Worm (Caenorhabditis elegans): ENCODE results near the gene urb-1.

Gene urb-1

DNA sequence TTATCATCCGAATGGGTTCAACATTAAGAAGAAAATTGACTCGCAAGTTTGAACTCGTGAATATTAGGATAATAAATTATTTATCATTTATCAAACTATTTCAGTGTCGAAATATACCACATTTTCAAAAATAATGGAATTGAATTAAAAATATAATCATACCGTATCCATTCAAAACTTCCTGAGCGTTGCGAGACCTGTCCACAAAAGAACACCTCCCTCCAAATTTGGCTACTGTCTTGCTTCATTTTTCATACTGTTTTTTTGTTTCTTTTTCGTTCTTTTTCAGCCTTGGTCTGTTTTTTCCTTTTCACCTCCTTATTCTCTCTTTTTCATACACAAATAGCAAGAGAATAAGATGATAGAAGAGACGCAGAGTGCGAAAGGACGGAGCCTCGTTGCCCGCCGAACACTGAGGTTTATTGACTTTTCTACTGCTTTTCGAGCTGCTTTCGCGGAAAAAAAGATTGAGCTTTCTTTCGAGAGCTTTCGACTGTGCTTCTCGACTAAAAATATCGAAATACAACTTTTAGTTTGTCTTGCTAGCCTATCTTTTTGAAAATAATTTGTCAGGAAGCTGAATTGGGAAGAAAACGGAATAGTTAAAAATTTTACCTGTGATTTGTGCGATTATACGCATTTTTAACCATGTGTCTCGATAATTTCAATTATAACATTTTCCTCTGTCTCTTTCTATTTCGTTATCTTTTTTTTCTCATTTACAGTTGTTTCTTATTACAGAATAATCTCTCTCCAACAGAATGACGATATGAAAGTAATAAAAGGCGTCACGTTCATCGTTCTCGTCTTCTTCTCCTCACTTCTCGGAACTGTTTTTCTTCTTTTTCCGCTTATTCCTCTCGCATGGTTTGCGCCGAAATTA is 26.4 kb upstream of the urb-1 start, which contains the start of gene acl-8:
Gene acl-8 (plus strand): TSS at position 742 of the 883 bp plus-strand sequence.
- TF ChIP-seq ztf-23 (GFP tag; IDR thresholded peaks at IDR 0.05) (0 out of 2 replicates have a peak, but pooled peaks have one; percentile 9), T22C8.4 (GFP tag; IDR thresholded peaks at IDR 0.05) (no peak)

DNA sequence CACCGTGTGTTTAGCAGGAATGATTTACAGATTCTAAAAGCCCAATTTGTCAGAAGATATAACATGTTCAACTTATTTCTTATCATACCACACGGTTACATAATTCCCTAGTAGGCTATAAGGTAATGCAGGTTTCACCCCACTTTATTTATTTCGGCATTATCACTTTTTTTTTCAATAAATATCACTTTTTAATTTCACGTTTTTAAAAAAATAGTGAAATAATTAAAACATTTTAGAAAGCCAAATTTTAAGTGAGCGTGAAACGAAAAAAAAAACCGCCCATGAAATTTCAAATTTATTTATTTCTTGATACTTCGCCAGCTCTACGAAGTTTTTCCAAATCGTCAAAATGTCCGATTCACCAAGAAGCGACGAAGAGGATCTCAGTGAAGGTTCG is 24.4 kb upstream of the urb-1 start, which contains the start of gene fbxa-196:
Gene fbxa-196 (plus strand): TSS at position 301 of the 400 bp plus-strand sequence.
- TF ChIP-seq cog-1 (tag; optimal IDR thresholded peaks at IDR 0.05) (no peak), ztf-23 (GFP tag; IDR thresholded peaks at IDR 0.05) (no peak), med-1 (GFP tag; optimal IDR thresholded peaks at IDR 0.05; ENCODE audit: insufficient read depth) (no peak), ztf-29 (GFP tag; IDR thresholded peaks at IDR 0.05) (no peak), ref-1 (GFP tag; conservative IDR thresholded peaks at IDR 0.05) (no peak), klf-2 (GFP tag; conservative IDR thresholded peaks at IDR 0.05) (no peak), flt-1 (GFP tag; IDR thresholded peaks at IDR 0.05) (no peak), tab-1 (GFP tag; IDR thresholded peaks at IDR 0.05) (no peak), T22C8.4 (GFP tag; IDR thresholded peaks at IDR 0.05) (no peak)

DNA sequence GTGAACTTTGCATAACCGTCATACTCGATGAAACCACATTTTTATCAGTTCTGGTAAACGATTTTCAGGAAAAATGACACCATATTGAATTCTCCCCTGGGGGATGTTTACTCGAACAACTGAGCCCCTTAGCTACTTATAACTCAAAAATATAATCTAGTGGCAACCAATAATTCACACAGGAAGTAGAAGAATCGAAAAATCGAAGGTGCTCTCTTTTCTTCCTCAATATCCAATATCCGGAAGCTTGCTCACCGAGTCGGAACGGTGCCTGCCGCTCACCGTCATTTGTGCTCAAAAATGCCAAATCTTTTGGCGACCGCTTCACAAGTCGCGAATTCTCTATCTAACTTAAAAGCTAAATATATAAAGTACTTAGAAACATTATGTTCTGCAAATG is 18.1 kb upstream of the urb-1 start, which contains the start of gene T05H4.3:
Gene T05H4.3 (plus strand): TSS at position 301 of the 400 bp plus-strand sequence.
- no peak for TF ChIP-seq T22C8.4 (GFP tag; IDR thresholded peaks at IDR 0.05)
- no peak for TF ChIP-seq flt-1 (GFP tag; IDR thresholded peaks at IDR 0.05)
- no peak for TF ChIP-seq med-1 (GFP tag; optimal IDR thresholded peaks at IDR 0.05; ENCODE audit: insufficient read depth)
- no peak for TF ChIP-seq ref-1 (GFP tag; conservative IDR thresholded peaks at IDR 0.05)
- no peak for TF ChIP-seq klf-2 (GFP tag; conservative IDR thresholded peaks at IDR 0.05)
- TF ChIP-seq tab-1 (GFP tag; IDR thresholded peaks at IDR 0.05): no peak
- TF ChIP-seq cog-1 (tag; optimal IDR thresholded peaks at IDR 0.05): no peak
- TF ChIP-seq ztf-23 (GFP tag; IDR thresholded peaks at IDR 0.05): no peak
- no peak for TF ChIP-seq ztf-29 (GFP tag; IDR thresholded peaks at IDR 0.05)

DNA sequence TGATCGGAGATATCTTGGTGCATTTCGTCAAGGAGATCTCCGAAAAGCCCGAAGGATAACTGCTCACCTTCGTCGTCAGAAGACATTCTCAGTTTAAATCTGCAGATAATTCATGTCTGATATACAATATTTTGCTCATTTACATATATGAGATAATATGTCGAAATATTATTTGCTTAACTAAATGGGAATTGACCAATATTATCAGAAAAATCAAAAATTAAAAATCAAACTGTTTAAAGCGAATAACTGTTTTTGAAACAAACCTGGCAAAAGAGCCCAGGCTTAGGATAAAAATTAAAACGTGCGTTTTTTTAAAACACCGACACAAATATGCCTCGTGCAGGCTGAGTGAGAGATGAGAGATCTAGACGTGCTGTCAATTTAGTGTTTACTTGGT is 17.7 kb upstream of the urb-1 start, which contains the start of gene T05H4.15:
Gene T05H4.15 (minus strand): TSS at position 101 of the 400 bp plus-strand sequence.
- TF ChIP-seq klf-2 (GFP tag; conservative IDR thresholded peaks at IDR 0.05) (no peak), ref-1 (GFP tag; conservative IDR thresholded peaks at IDR 0.05) (no peak), ztf-29 (GFP tag; IDR thresholded peaks at IDR 0.05) (no peak), med-1 (GFP tag; optimal IDR thresholded peaks at IDR 0.05; ENCODE audit: insufficient read depth) (no peak), flt-1 (GFP tag; IDR thresholded peaks at IDR 0.05) (no peak), T22C8.4 (GFP tag; IDR thresholded peaks at IDR 0.05) (no peak)

DNA sequence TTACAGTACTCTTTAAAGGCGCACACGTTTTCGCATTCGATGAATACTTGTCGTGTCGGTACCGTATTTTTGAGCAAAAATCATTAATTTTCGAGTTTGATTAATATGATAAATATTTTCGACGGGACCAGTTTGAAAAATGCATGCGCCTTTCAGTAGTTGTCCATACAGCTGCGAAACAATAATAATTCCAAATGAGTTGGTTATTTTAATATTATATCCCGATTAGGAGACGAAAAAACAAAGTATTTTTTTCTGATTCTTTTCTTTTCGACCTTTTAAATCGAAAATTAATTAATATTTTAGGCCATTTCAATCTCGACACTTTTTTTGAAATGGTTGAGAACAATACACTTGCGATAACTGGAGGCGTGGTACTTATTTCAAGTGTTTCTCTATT is 14.6 kb upstream of the urb-1 start, which contains the start of gene T05H4.4:
Gene T05H4.4 (plus strand): TSS at position 301 of the 400 bp plus-strand sequence.
- no peak for TF ChIP-seq ref-1 (GFP tag; conservative IDR thresholded peaks at IDR 0.05)
- TF ChIP-seq T22C8.4 (GFP tag; IDR thresholded peaks at IDR 0.05): no peak
- no peak for TF ChIP-seq tab-1 (GFP tag; IDR thresholded peaks at IDR 0.05)
- TF ChIP-seq cog-1 (tag; optimal IDR thresholded peaks at IDR 0.05): no peak
- TF ChIP-seq ztf-29 (GFP tag; IDR thresholded peaks at IDR 0.05): no peak
- TF ChIP-seq ztf-23 (GFP tag; IDR thresholded peaks at IDR 0.05): no peak
- TF ChIP-seq med-1 (GFP tag; optimal IDR thresholded peaks at IDR 0.05; ENCODE audit: insufficient read depth): no peak
- TF ChIP-seq klf-2 (GFP tag; conservative IDR thresholded peaks at IDR 0.05): no peak
- TF ChIP-seq flt-1 (GFP tag; IDR thresholded peaks at IDR 0.05): no peak

DNA sequence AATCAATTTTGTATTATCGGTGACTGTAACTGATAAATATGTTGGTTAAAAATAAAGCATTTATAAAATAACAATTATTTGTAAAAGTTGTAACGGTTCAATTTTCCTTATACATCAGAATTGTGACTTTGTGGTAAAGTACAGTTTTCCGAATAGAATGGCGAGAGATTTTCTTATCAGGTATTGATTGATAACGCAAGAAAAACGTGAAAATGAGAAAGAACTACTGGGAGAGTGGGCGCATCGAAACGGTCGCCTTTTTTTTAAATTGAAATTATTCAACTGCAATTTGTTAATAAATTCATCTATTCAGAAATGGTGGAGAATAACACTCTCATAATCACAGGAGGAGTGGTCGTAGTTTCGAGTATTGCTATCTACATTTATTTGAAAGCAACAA is 12.4 kb upstream of the urb-1 start, which contains the start of gene hpo-19:
Gene hpo-19 (plus strand): TSS at position 314 of the 400 bp plus-strand sequence.
- TF ChIP-seq tab-1 (GFP tag; IDR thresholded peaks at IDR 0.05) (no peak), ref-1 (GFP tag; conservative IDR thresholded peaks at IDR 0.05) (no peak), ztf-23 (GFP tag; IDR thresholded peaks at IDR 0.05) (no peak), klf-2 (GFP tag; conservative IDR thresholded peaks at IDR 0.05) (no peak), med-1 (GFP tag; optimal IDR thresholded peaks at IDR 0.05; ENCODE audit: insufficient read depth) (no peak), T22C8.4 (GFP tag; IDR thresholded peaks at IDR 0.05) (no peak), flt-1 (GFP tag; IDR thresholded peaks at IDR 0.05) (no peak), cog-1 (tag; optimal IDR thresholded peaks at IDR 0.05) (no peak)

DNA sequence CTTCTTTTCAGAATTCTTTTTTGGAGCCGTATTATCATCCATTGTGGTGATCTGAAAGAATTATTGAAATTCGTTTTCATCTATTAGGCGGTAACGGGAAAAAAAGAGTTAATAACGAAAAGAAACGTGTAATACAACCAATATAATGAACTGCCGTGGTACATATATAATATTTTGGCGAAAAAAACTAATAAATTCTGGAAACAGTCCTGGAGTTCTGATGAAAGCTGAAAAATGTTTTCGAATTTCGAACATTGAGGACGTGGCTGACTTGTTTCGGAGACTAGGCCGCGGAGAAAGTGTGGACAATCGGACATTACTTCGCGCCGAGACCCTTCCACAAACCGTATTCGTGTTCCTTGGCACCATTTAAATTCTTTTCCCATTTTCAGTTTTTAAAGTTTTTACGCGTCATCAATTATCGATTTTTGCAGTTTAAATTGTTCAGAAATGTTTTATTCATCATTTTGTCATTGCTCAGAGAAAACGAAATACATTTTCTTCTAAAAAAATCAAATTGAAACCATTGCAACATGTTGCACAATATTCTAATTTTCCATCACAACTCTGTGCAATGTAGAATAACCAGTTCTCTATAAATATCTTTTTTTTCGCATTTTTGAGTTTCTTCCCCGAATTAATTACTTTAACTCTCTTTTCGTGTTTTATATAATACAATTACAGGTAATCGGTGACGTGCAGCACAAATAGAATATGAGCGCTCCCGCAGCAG is 9.7 kb upstream of the urb-1 start, which contains the start of the genes gad-1 and erfa-1:
Gene gad-1 (minus strand): TSS at position 51 of the 733 bp plus-strand sequence.
Gene erfa-1 (plus strand): TSS at position 683 of the 733 bp plus-strand sequence.
- TF ChIP-seq med-1 (GFP tag; optimal IDR thresholded peaks at IDR 0.05; ENCODE audit: insufficient read depth) (no peak), ztf-23 (GFP tag; IDR thresholded peaks at IDR 0.05) (no peak), T22C8.4 (GFP tag; IDR thresholded peaks at IDR 0.05) (peak; percentile 6; the same call in 1 of the 2 replicates)

DNA sequence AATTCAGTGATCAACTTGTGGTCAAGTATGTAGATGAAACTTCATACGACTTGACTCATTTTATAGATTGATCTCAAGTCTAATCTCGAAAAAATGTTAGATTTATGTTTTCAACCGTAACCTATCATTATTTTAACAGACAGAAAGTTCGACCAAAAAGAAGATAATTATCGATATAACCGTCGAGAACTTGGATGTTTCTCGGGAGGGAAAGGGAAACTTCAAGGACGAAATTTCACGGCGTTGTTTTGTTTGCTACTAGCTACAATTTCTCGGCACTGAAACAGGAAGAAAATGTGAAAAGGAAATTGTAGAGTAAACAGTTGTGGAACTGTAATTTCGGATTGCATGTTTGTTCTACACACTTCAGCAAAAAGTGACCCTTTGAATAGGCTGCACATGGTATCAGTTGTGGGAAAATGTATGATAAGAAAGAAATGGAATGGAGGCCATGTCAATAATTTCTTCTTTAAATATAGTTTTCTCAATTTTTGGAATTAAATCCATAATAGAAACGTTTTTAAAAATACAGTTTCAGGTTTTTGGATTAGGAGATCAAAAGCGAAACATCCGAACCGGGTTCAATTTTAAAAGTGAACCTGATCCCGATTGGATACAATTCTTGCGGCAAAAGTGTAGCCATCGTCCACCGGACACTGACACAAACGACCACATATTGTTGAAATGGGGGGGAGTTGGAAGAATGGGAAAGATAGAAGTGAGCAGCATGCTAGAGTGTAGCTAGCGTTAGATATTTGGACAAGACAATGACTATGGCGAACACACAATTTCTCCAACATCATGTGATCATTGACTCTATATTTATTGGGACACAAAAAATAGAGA is 6.8 kb upstream of the urb-1 start:
- no peak for TF ChIP-seq flt-1 (GFP tag; IDR thresholded peaks at IDR 0.05)
- no peak for TF ChIP-seq cog-1 (tag; optimal IDR thresholded peaks at IDR 0.05)
- no peak for TF ChIP-seq med-1 (GFP tag; optimal IDR thresholded peaks at IDR 0.05; ENCODE audit: insufficient read depth)
- no peak for TF ChIP-seq ztf-29 (GFP tag; IDR thresholded peaks at IDR 0.05)
- TF ChIP-seq klf-2 (GFP tag; conservative IDR thresholded peaks at IDR 0.05): no peak
- TF ChIP-seq ref-1 (GFP tag; conservative IDR thresholded peaks at IDR 0.05): no peak
- TF ChIP-seq ztf-23 (GFP tag; IDR thresholded peaks at IDR 0.05): no peak
- no peak for TF ChIP-seq tab-1 (GFP tag; IDR thresholded peaks at IDR 0.05)
- no peak for TF ChIP-seq T22C8.4 (GFP tag; IDR thresholded peaks at IDR 0.05)
